Worm (Caenorhabditis elegans): Measurements from ENCODE around the gene ZK899.1.

ZK899.1 gene

ce11 chrX:9486160-9486559 lies 39.7 kb downstream of the ZK899.1 start:
- no peak for TF ChIP-seq him-1 (tag; optimal IDR thresholded peaks at IDR 0.05)
- TF ChIP-seq W03F9.2 (tag; optimal IDR thresholded peaks at IDR 0.05), result no peak
- TF ChIP-seq dao-5 (tag; optimal IDR thresholded peaks at IDR 0.05), result no peak

- TF ChIP-seq him-1 (tag; optimal IDR thresholded peaks at IDR 0.05), result no peak
- TF ChIP-seq dao-5 (tag; optimal IDR thresholded peaks at IDR 0.05), result no peak
Observed at ce11 chrX:9489578-9489977, 43.1 kb downstream of the ZK899.1 start.

ce11 chrX:9491439-9491838 lies 45.0 kb downstream of the ZK899.1 start:
- TF ChIP-seq dao-5 (tag; optimal IDR thresholded peaks at IDR 0.05), result no peak
- TF ChIP-seq him-1 (tag; optimal IDR thresholded peaks at IDR 0.05), result no peak
- no peak for TF ChIP-seq W03F9.2 (tag; optimal IDR thresholded peaks at IDR 0.05)

- TF ChIP-seq him-1 (tag; optimal IDR thresholded peaks at IDR 0.05) (no peak), W03F9.2 (tag; optimal IDR thresholded peaks at IDR 0.05) (no peak), dao-5 (tag; optimal IDR thresholded peaks at IDR 0.05) (no peak)
Observed at ce11 chrX:9494661-9495060, 48.2 kb downstream of the ZK899.1 start.

All from whole organism, L4/young adult.